Worm (Caenorhabditis elegans): ENCODE measurements around the gene col-9.

Gene col-9

ce11 chrX:13598021-13598499 is 8.2 kb downstream of the col-9 start, which contains the start of gene bra-1 (continued):
- TF ChIP-seq ceh-90 (tag; optimal IDR thresholded peaks at IDR 0.05) (no peak), nhr-12 (tag; optimal IDR thresholded peaks at IDR 0.05) (no peak), alr-1 (tag; optimal IDR thresholded peaks at IDR 0.05; ENCODE audit: borderline replicate concordance) (no peak), fkh-4 (tag; optimal IDR thresholded peaks at IDR 0.05; ENCODE audit: borderline replicate concordance) (peak; percentile 10), lin-35 (GFP tag; optimal IDR thresholded peaks at IDR 0.05) (peak; percentile 47 to 52), pag-3 (tag; optimal IDR thresholded peaks at IDR 0.05; ENCODE audit: borderline replicate concordance, insufficient read depth) (no peak), mep-1 (tag; optimal IDR thresholded peaks at IDR 0.05) (peak; percentile 60), sptf-1 (tag; optimal IDR thresholded peaks at IDR 0.05) (no peak), lin-39 (tag; optimal IDR thresholded peaks at IDR 0.05) (no peak), ces-1 (GFP tag; optimal IDR thresholded peaks at IDR 0.05) (no peak), hlh-4 (tag; optimal IDR thresholded peaks at IDR 0.05) (no peak), Y116A8C.19 (tag; optimal IDR thresholded peaks at IDR 0.05; ENCODE audit: borderline replicate concordance) (no peak), efl-3 (GFP tag; optimal IDR thresholded peaks at IDR 0.05) (no peak), fkh-8 (tag; optimal IDR thresholded peaks at IDR 0.05) (peak; percentile 94), mef-2 (tag; optimal IDR thresholded peaks at IDR 0.05) (no peak), lsy-2 (tag; optimal IDR thresholded peaks at IDR 0.05) (peak; percentile 47 to 59), snpc-4 (tag; optimal IDR thresholded peaks at IDR 0.05) (peak; percentile 28), ceh-82 (tag; optimal IDR thresholded peaks at IDR 0.05) (peak in 1 of 3 experiments; percentile 68), nhr-11 (tag; optimal IDR thresholded peaks at IDR 0.05) (no peak), vab-15 (tag; optimal IDR thresholded peaks at IDR 0.05) (peak; percentile 18), elt-2 (tag; optimal IDR thresholded peaks at IDR 0.05) (no peak), efl-1 (optimal IDR thresholded peaks at IDR 0.05) (peak; percentile 29 to 32), efl-1 (GFP tag; optimal IDR thresholded peaks at IDR 0.05 in 1 of 2) (peak; percentile 16 to 61), elt-3 (tag; optimal IDR thresholded peaks at IDR 0.05) (no peak), ceh-8 (GFP tag; optimal IDR thresholded peaks at IDR 0.05) (peak; percentile 46), aha-1 (tag; optimal IDR thresholded peaks at IDR 0.05) (no peak), dpl-1 (GFP tag; optimal IDR thresholded peaks at IDR 0.05) (peak in 2 of 3 experiments; percentile 26 to 54), nhr-19 (GFP tag; conservative IDR thresholded peaks at IDR 0.05) (peak; percentile 12; the same call in 1 of the 2 replicates), egl-27 (tag; optimal IDR thresholded peaks at IDR 0.05) (no peak), sox-4 (tag; optimal IDR thresholded peaks at IDR 0.05) (peak; percentile 68), zag-1 (tag; optimal IDR thresholded peaks at IDR 0.05) (no peak), ceh-88 (GFP tag; IDR thresholded peaks at IDR 0.05) (peak; percentile 9; the same call in 1 of the 2 replicates), tbx-2 (tag; optimal IDR thresholded peaks at IDR 0.05) (peak; percentile 69), F16B12.6 (tag; optimal IDR thresholded peaks at IDR 0.05) (no peak), jun-1 (tag; optimal IDR thresholded peaks at IDR 0.05) (peak; percentile 60), sup-37 (GFP tag; optimal IDR thresholded peaks at IDR 0.05) (no peak), snu-23 (GFP tag; optimal IDR thresholded peaks at IDR 0.05) (peak; percentile 69), nhr-85 (tag) (no peak), lin-15B (tag; optimal IDR thresholded peaks at IDR 0.05) (peak; percentile 12), nhr-76 (tag; optimal IDR thresholded peaks at IDR 0.05) (no peak), grh-1 (GFP tag; IDR thresholded peaks at IDR 0.05) (no peak), isw-1 (GFP tag; IDR thresholded peaks at IDR 0.05) (peak; percentile 32), C34B4.2 (tag; optimal IDR thresholded peaks at IDR 0.05) (no peak), unc-86 (tag; optimal IDR thresholded peaks at IDR 0.05) (peak; percentile 75), rnt-1 (tag; optimal IDR thresholded peaks at IDR 0.05) (peak; percentile 12), irx-1 (tag; optimal IDR thresholded peaks at IDR 0.05) (peak; percentile 33), zip-4 (GFP tag; optimal IDR thresholded peaks at IDR 0.05) (no peak), fkh-10 (GFP tag; optimal IDR thresholded peaks at IDR 0.05) (peak; percentile 31), xbp-1 (tag; optimal IDR thresholded peaks at IDR 0.05) (peak; percentile 59), nhr-84 (tag; optimal IDR thresholded peaks at IDR 0.05) (no peak), ztf-11 (tag; optimal IDR thresholded peaks at IDR 0.05) (peak in 1 of 2 experiments; percentile 42), lin-13 (GFP tag; optimal IDR thresholded peaks at IDR 0.05) (peak; percentile 20), unc-98 (GFP tag; IDR thresholded peaks at IDR 0.05) (no peak)

Measured in whole organism, L1 larva.